Fruit fly (Drosophila melanogaster) whole organism, embryonic: ENCODE measurements around the gene Pif1B.

ENCODE experiments used
- BEAF-32 ChIP-seq: fragments of 200-800 bp; sonication (Bioruptor generic); optimal IDR thresholded peaks from 3 replicates; lab custom pipeline; 2017; ENCODE audit warnings: missing biosample characterization, missing genetic modification characterization, mild to moderate bottlenecking, moderate library complexity, missing genetic modification reagents
- CG1024 ChIP-seq: fragments of 200-800 bp; sonication (Bioruptor generic); IDR thresholded peaks from 2 replicates; pipeline ENCODE4 v1.3.6; 2022; ENCODE audit warnings: missing biosample characterization, missing genetic modification characterization
- CG10431 ChIP-seq: fragments of 200-800 bp; sonication (Bioruptor generic); optimal IDR thresholded peaks from 3 replicates; lab custom pipeline; 2018; ENCODE audit warnings: missing biosample characterization, mild to moderate bottlenecking, missing genetic modification characterization
- CG10654 ChIP-seq: fragments of 200-800 bp; sonication (Bioruptor generic); optimal IDR thresholded peaks from 2 replicates; lab custom pipeline; 2016; ENCODE audit warnings: missing biosample characterization, missing genetic modification characterization
- CG12391 ChIP-seq: fragments of 200-800 bp; sonication (Bioruptor generic); optimal IDR thresholded peaks from 3 replicates; lab custom pipeline; 2018; ENCODE audit warnings: missing biosample characterization, mild to moderate bottlenecking, missing genetic modification characterization, moderate library complexity
- CG12659 ChIP-seq: fragments of 200-800 bp; sonication (Bioruptor generic); optimal IDR thresholded peaks from 3 replicates; lab custom pipeline; 2017; ENCODE audit warnings: mild to moderate bottlenecking, missing biosample characterization, missing genetic modification reagents, missing genetic modification characterization
- CG14667 ChIP-seq: fragments of 200-800 bp; sonication (Bioruptor generic); IDR thresholded peaks from 2 replicates; pipeline ENCODE4 v1.3.6; 2022; ENCODE audit warnings: missing biosample characterization, missing genetic modification characterization
- CG14710 ChIP-seq: fragments of 200-800 bp; sonication (Bioruptor generic); optimal IDR thresholded peaks from 3 replicates; lab custom pipeline; 2019; ENCODE audit warnings: missing biosample characterization, mild to moderate bottlenecking, missing genetic modification characterization, moderate library complexity
- CG17912 ChIP-seq: fragments of 200-800 bp; sonication (Bioruptor generic); optimal IDR thresholded peaks from 2 replicates; lab custom pipeline; 2018; ENCODE audit warnings: missing biosample characterization, mild to moderate bottlenecking, missing genetic modification characterization
- CG18011 ChIP-seq: fragments of 200-800 bp; sonication (Bioruptor generic); optimal IDR thresholded peaks from 2 replicates; lab custom pipeline; 2017; ENCODE audit warnings: missing biosample characterization, missing genetic modification characterization, mild to moderate bottlenecking, moderate library complexity, missing genotype
- CG1832 ChIP-seq: fragments of 200-800 bp; sonication (Bioruptor generic); optimal IDR thresholded peaks from 2 replicates; lab custom pipeline; 2017; ENCODE audit warnings: missing biosample characterization, mild to moderate bottlenecking, missing genetic modification characterization, inconsistent platforms
- CG2712 ChIP-seq: fragments of 200-800 bp; optimal IDR thresholded peaks from 3 replicates; lab custom pipeline; 2019; ENCODE audit warnings: missing biosample characterization, mild to moderate bottlenecking, missing genetic modification characterization, moderate library complexity
- CG30403 ChIP-seq: fragments of 200-800 bp; sonication (Bioruptor generic); optimal IDR thresholded peaks from 3 replicates; lab custom pipeline; 2016; ENCODE audit warnings: missing biosample characterization, missing genetic modification characterization
- CG31224 ChIP-seq: fragments of 200-800 bp; sonication (Bioruptor generic); IDR thresholded peaks from 2 replicates; pipeline ENCODE4 v1.3.6; 2022; ENCODE audit warnings: missing biosample characterization, missing genetic modification characterization
- CG4730 ChIP-seq: fragments of 200-800 bp; sonication (Bioruptor generic); IDR thresholded peaks from 2 replicates; pipeline ENCODE4 v1.3.6; 2022; ENCODE audit warnings: missing biosample characterization, missing genetic modification characterization
- CG4820 ChIP-seq: fragments of 200-800 bp; sonication (Bioruptor generic); optimal IDR thresholded peaks from 3 replicates; lab custom pipeline; 2016; ENCODE audit warnings: missing biosample characterization, missing genetic modification characterization
- CG5953 ChIP-seq: fragments of 200-800 bp; sonication (Bioruptor generic); IDR thresholded peaks from 2 replicates; pipeline ENCODE4 v1.3.6; 2022; ENCODE audit warnings: missing biosample characterization, missing genetic modification characterization
- CG9215 ChIP-seq: fragments of 200-800 bp; sonication (Bioruptor generic); IDR thresholded peaks from 2 replicates; pipeline ENCODE4 v1.3.6; 2022; ENCODE audit warnings: missing biosample characterization, missing genetic modification characterization
- CoRest ChIP-seq: fragments of 200-800 bp; sonication (Bioruptor generic); optimal IDR thresholded peaks from 3 replicates; lab custom pipeline; 2018; ENCODE audit warnings: missing biosample characterization, mild to moderate bottlenecking, missing genetic modification characterization, moderate library complexity
- CrebB ChIP-seq: fragments of 200-800 bp; sonication (Bioruptor generic); optimal IDR thresholded peaks from 3 replicates; lab custom pipeline; 2018; ENCODE audit warnings: missing biosample characterization, mild to moderate bottlenecking, missing genetic modification characterization
- Dref ChIP-seq: fragments of 200-800 bp; sonication (Bioruptor generic); IDR thresholded peaks from 2 replicates; pipeline ENCODE4 v1.3.6; 2022; ENCODE audit warnings: missing biosample characterization, missing genetic modification characterization
- HLH3B ChIP-seq: fragments of 200-800 bp; sonication (Bioruptor generic); IDR thresholded peaks from 2 replicates; pipeline ENCODE4 v1.3.6; 2022; ENCODE audit warnings: missing biosample characterization, missing genetic modification characterization
- Lpt ChIP-seq: fragments of >200 bp; optimal IDR thresholded peaks from 2 replicates; lab custom pipeline; 2018; ENCODE audit warnings: missing biosample characterization, missing genetic modification characterization
- Mad ChIP-seq: fragments of 200-800 bp; sonication (Bioruptor generic); optimal IDR thresholded peaks from 2 replicates; lab custom pipeline; 2016; ENCODE audit warnings: missing biosample characterization, missing genetic modification characterization
- Meics ChIP-seq: fragments of 200-800 bp; sonication (Bioruptor generic); optimal IDR thresholded peaks from 2 replicates; lab custom pipeline; 2017; ENCODE audit warnings: missing biosample characterization, mild to moderate bottlenecking, missing genetic modification characterization
- Nf-YC ChIP-seq: fragments of 200-800 bp; optimal IDR thresholded peaks from 3 replicates; lab custom pipeline; 2019; ENCODE audit warnings: missing biosample characterization, mild to moderate bottlenecking, missing genetic modification characterization, moderate library complexity
- Oaz ChIP-seq: fragments of 200-800 bp; sonication (Bioruptor generic); IDR thresholded peaks from 2 replicates; pipeline ENCODE4 v1.3.6; 2022; ENCODE audit warnings: missing biosample characterization, missing genetic modification characterization
- Rx ChIP-seq: fragments of 200-800 bp; sonication (Bioruptor generic); IDR thresholded peaks from 2 replicates; pipeline ENCODE4 v1.3.6; 2022; ENCODE audit warnings: missing biosample characterization, missing genetic modification characterization
- Sox102F ChIP-seq: fragments of 200-800 bp; sonication (Bioruptor generic); optimal IDR thresholded peaks from 2 replicates; lab custom pipeline; 2018; ENCODE audit warnings: missing biosample characterization, mild to moderate bottlenecking, missing genetic modification characterization, moderate library complexity
- Xrp1 ChIP-seq: fragments of 200-800 bp; sonication (Bioruptor generic); IDR thresholded peaks from 2 replicates; pipeline ENCODE4 v1.3.6; 2022; ENCODE audit warnings: missing biosample characterization, missing genetic modification characterization
- ara ChIP-seq: fragments of 200-800 bp; sonication (Bioruptor generic); IDR thresholded peaks from 2 replicates; pipeline ENCODE4 v1.3.6; 2022; ENCODE audit warnings: missing biosample characterization, missing genetic modification characterization
- caup ChIP-seq: fragments of 200-800 bp; sonication (Bioruptor generic); optimal IDR thresholded peaks from 3 replicates; lab custom pipeline; 2017; ENCODE audit warnings: missing biosample characterization, mild to moderate bottlenecking, missing genetic modification characterization, moderate library complexity; ENCODE audit not compliant: severe bottlenecking
- chn ChIP-seq: fragments of 200-800 bp; sonication (Bioruptor generic); optimal IDR thresholded peaks from 2 replicates; lab custom pipeline; 2016; ENCODE audit warnings: missing biosample characterization, missing genetic modification characterization
- ci ChIP-seq: fragments of 200-800 bp; sonication (Bioruptor generic); IDR thresholded peaks from 3 replicates; pipeline ENCODE4 v1.3.6; 2022; ENCODE audit warnings: missing biosample characterization, missing genetic modification characterization
- dan ChIP-seq: fragments of 200-800 bp; sonication (Bioruptor generic); IDR thresholded peaks from 2 replicates; pipeline ENCODE4 v1.3.6; 2022; ENCODE audit warnings: missing biosample characterization, missing genetic modification characterization
- dati ChIP-seq: fragments of 200-800 bp; sonication (Bioruptor generic); IDR thresholded peaks from 2 replicates; pipeline ENCODE4 v1.3.6; 2022; ENCODE audit warnings: missing biosample characterization, missing genetic modification characterization
- emc ChIP-seq: fragments of 200-800 bp; sonication (Bioruptor generic); optimal IDR thresholded peaks from 2 replicates; lab custom pipeline; 2016; ENCODE audit warnings: missing biosample characterization, missing genetic modification characterization
- eyg ChIP-seq: fragments of 200-800 bp; sonication (Bioruptor generic); optimal IDR thresholded peaks from 3 replicates; lab custom pipeline; 2016; ENCODE audit warnings: missing biosample characterization, missing genetic modification characterization
- fd96Cb ChIP-seq: fragments of 200-800 bp; sonication (Bioruptor generic); optimal IDR thresholded peaks from 2 replicates; lab custom pipeline; 2018; ENCODE audit warnings: missing biosample characterization, mild to moderate bottlenecking, missing genetic modification characterization, moderate library complexity
- lilli ChIP-seq: fragments of 200-800 bp; sonication (Bioruptor generic); optimal IDR thresholded peaks from 3 replicates; lab custom pipeline; 2016; ENCODE audit warnings: missing biosample characterization, missing genetic modification characterization
- lov ChIP-seq, 2 experiments: fragments of 200-800 bp in 1 of 2; fragments of >200 bp in 1 of 2; sonication (Bioruptor generic) in 1 of 2; IDR thresholded peaks in 1 of 2; optimal IDR thresholded peaks in 1 of 2; 2 replicates in 1 of 2; 3 replicates in 1 of 2; pipeline versions ENCODE4 v1.3.6 to Lab custom; 2017 to 2022; ENCODE audit warnings: missing biosample characterization in 1 of 2, missing genetic modification characterization in 1 of 2
- pita ChIP-seq: fragments of 200-800 bp; sonication (Bioruptor generic); optimal IDR thresholded peaks from 2 replicates; lab custom pipeline; 2017; ENCODE audit warnings: missing biosample characterization, mild to moderate bottlenecking, missing genetic modification characterization
- schlank ChIP-seq: fragments of 200-800 bp; sonication (Bioruptor generic); optimal IDR thresholded peaks from 2 replicates; lab custom pipeline; 2018; ENCODE audit warnings: missing biosample characterization, mild to moderate bottlenecking, missing genetic modification characterization
- sug ChIP-seq: fragments of 200-800 bp; optimal IDR thresholded peaks from 2 replicates; lab custom pipeline; 2019; ENCODE audit warnings: missing biosample characterization, mild to moderate bottlenecking, missing genetic modification characterization, moderate library complexity
- tll ChIP-seq, 2 experiments: fragments of 200-800 bp in 1 of 2; fragments of >200 bp in 1 of 2; sonication (Bioruptor generic) in 1 of 2; optimal IDR thresholded peaks; 2 replicates each; lab custom pipeline; 2017 to 2019; ENCODE audit warnings: missing biosample characterization in 2 of 2, missing genetic modification characterization in 2 of 2, mild to moderate bottlenecking in 1 of 2, moderate library complexity in 1 of 2
- tx ChIP-seq: fragments of 200-800 bp; sonication (Bioruptor generic); optimal IDR thresholded peaks from 2 replicates; lab custom pipeline; 2016; ENCODE audit warnings: missing biosample characterization, missing genetic modification characterization
- unpg ChIP-seq: fragments of 200-800 bp; sonication (Bioruptor generic); optimal IDR thresholded peaks from 3 replicates; lab custom pipeline; 2018; ENCODE audit warnings: missing biosample characterization, mild to moderate bottlenecking, missing genetic modification characterization, moderate library complexity
- wek ChIP-seq: fragments of 200-800 bp; sonication (Bioruptor generic); optimal IDR thresholded peaks from 3 replicates; lab custom pipeline; 2018; ENCODE audit warnings: missing biosample characterization, mild to moderate bottlenecking, missing genetic modification characterization, moderate library complexity
- zen2 ChIP-seq: fragments of 200-800 bp; sonication (Bioruptor generic); IDR thresholded peaks from 3 replicates; pipeline ENCODE4 v1.3.6; 2022; ENCODE audit warnings: missing biosample characterization, missing genetic modification characterization; ENCODE audit not compliant: partially characterized antibody

Gene Pif1B

dm6 chr3R:8849373-8850228 lies 48.6 kb upstream of the Pif1B start (continued):
- TF ChIP-seq Xrp1 (GFP tag; lab: Robert Waterston, UW), result peak; percentile 55; the same call in 1 of the 2 replicates
- TF ChIP-seq CoRest, result peak; percentile 43
- no peak for TF ChIP-seq tx
- TF ChIP-seq CG4820, result peak; percentile 41
- peak; percentile 52 for TF ChIP-seq fd96Cb (tag; lab: Kevin White, UChicago)
- TF ChIP-seq Meics (GFP tag; lab: Kevin White, UChicago), result no peak
- TF ChIP-seq CG14667 (GFP tag; lab: Robert Waterston, UW), result no peak
- no peak for TF ChIP-seq Lpt
- no peak for TF ChIP-seq CG5953 (GFP tag; lab: Robert Waterston, UW)
- TF ChIP-seq zen2 (GFP tag; lab: Robert Waterston, UW), result no peak
- TF ChIP-seq CG9215 (GFP tag; lab: Robert Waterston, UW), result no peak
- no peak for TF ChIP-seq BEAF-32
- TF ChIP-seq HLH3B (GFP tag; lab: Robert Waterston, UW), result no peak
- TF ChIP-seq CG30403 (GFP tag; lab: Kevin White, UChicago), result peak; percentile 31
- no peak for TF ChIP-seq CG1832 (GFP tag; lab: Kevin White, UChicago)
- no peak for TF ChIP-seq sug (tag; lab: Kevin White, UChicago)
- TF ChIP-seq ci, result 0 out of 3 replicates have a peak, but pooled peaks have one; percentile 43
- no peak for TF ChIP-seq Mad
- TF ChIP-seq caup (GFP tag; lab: Kevin White, UChicago), result no peak
- peak; percentile 65 for TF ChIP-seq CG12391
- no peak for TF ChIP-seq CG10431 (GFP tag; lab: Kevin White, UChicago)
- TF ChIP-seq eyg (GFP tag; lab: Kevin White, UChicago), result no peak
- TF ChIP-seq CG18011 (GFP tag; lab: Kevin White, UChicago), result no peak
- TF ChIP-seq wek, result no peak
- peak; percentile 38 for TF ChIP-seq Sox102F (GFP tag; lab: Kevin White, UChicago)
- TF ChIP-seq CG31224 (GFP tag; lab: Robert Waterston, UW), result no peak
- no peak for TF ChIP-seq dati
- TF ChIP-seq CG2712 (tag; lab: Kevin White, UChicago), result peak; percentile 60
- TF ChIP-seq Oaz (GFP tag; lab: Robert Waterston, UW), result no peak
- TF ChIP-seq Nf-YC (tag; lab: Kevin White, UChicago), result no peak
- TF ChIP-seq CG4730 (GFP tag; lab: Robert Waterston, UW), result no peak
- no peak for TF ChIP-seq emc (GFP tag; lab: Kevin White, UChicago)
- TF ChIP-seq CrebB (tag; lab: Kevin White, UChicago), result no peak
- no peak for TF ChIP-seq CG1024 (GFP tag; lab: Robert Waterston, UW)
- no peak for TF ChIP-seq schlank (tag; lab: Kevin White, UChicago)
- peak; percentile 5 for TF ChIP-seq lilli (GFP tag; lab: Kevin White, UChicago)
- no peak for TF ChIP-seq dan (GFP tag; lab: Robert Waterston, UW)
- no peak for TF ChIP-seq CG17912 (GFP tag; lab: Kevin White, UChicago)
- no peak for TF ChIP-seq Dref (GFP tag; lab: Robert Waterston, UW)
- no peak for TF ChIP-seq lov (optimal IDR thresholded peaks at IDR 0.05; lab: Kevin White, UChicago)
- TF ChIP-seq lov (GFP tag; IDR thresholded peaks at IDR 0.05; lab: Robert Waterston, UW), result no peak
- TF ChIP-seq CG10654 (GFP tag; lab: Kevin White, UChicago), result peak; percentile 1
- TF ChIP-seq tll (GFP tag; optimal IDR thresholded peaks at IDR 0.05; lab: Kevin White, UChicago), result no peak
- TF ChIP-seq unpg (GFP tag; lab: Kevin White, UChicago), result peak; percentile 59
- TF ChIP-seq chn (GFP tag; lab: Kevin White, UChicago), result peak; percentile 12
- no peak for TF ChIP-seq pita (GFP tag; lab: Kevin White, UChicago)
- peak; percentile 47 for TF ChIP-seq ara (GFP tag; lab: Robert Waterston, UW)
- no peak for TF ChIP-seq CG12659
- peak; percentile 43 for TF ChIP-seq CG14710 (tag; lab: Kevin White, UChicago)
- no peak for TF ChIP-seq Rx (GFP tag; lab: Robert Waterston, UW)
